Fruit fly (Drosophila melanogaster): ENCODE measurements around the gene CG43049.

DNA sequence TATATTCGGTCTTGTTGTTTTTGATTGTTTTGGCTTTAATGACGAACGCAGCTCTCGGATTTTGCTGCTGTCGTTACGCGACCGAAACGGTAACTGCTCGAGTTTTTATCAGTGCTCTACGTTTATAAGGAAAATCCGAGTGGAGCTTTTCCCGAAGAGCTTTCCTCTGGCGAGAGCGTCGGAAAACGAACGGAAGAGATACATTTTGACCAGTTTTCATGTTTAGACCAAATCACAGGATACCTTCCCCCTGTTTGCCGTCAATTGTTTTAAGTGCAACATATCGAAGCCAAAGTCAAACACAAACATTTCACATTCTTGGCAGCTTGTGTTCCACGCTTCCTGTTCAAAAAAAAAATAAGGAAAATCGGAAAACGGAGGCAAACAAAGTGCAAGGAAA lies 21.0 kb downstream of the CG43049 start, which contains the start of gene CG32204:
- TF ChIP-seq bab1 (GFP tag; optimal IDR thresholded peaks at IDR 0.05) (no peak), CG14711 (tag; optimal IDR thresholded peaks at IDR 0.05) (no peak), Hr96 (GFP tag; optimal IDR thresholded peaks at IDR 0.05) (no peak), CG1620 (GFP tag; optimal IDR thresholded peaks at IDR 0.05) (no peak), CG7101 (tag; optimal IDR thresholded peaks at IDR 0.05) (no peak), Mnt (GFP tag; optimal IDR thresholded peaks at IDR 0.05) (no peak), kay (GFP tag; ENCODE audit: borderline replicate concordance) (no peak), cnc (optimal IDR thresholded peaks at IDR 0.05) (no peak)
